Worm (Caenorhabditis elegans) whole organism, L3 larva: ENCODE results near the gene C27D6.12.

Source experiments
- ceh-28 ChIP-seq: fragments of 150-350 bp; optimal IDR thresholded peaks from 2 replicates; lab custom pipeline; 2014; ENCODE audit warnings: missing biosample characterization, missing genetic modification reagents, missing genetic modification characterization
- ceh-9 ChIP-seq: sonication (generic microtip); optimal IDR thresholded peaks from 2 replicates; lab custom pipeline; 2018; ENCODE audit warnings: missing biosample characterization, missing genetic modification characterization
- elt-1 ChIP-seq: fragments of 150-350 bp; optimal IDR thresholded peaks from 2 replicates; lab custom pipeline; 2014; ENCODE audit warnings: missing biosample characterization, missing genetic modification characterization
- elt-2 ChIP-seq: sonication (generic microtip); optimal IDR thresholded peaks from 2 replicates; lab custom pipeline; 2016; ENCODE audit warnings: missing genetic modification reagents, mild to moderate bottlenecking, missing genetic modification characterization, missing compliant biosample characterization
- elt-3 ChIP-seq, 3 experiments: fragments of 150-350 bp in 1 of 3; sonication (generic microtip) in 2 of 3; optimal IDR thresholded peaks; 2 replicates in 2 of 3; 4 replicates in 1 of 3; lab custom pipeline; 2014 to 2017; ENCODE audit warnings: missing biosample characterization in 3 of 3, missing genetic modification characterization in 3 of 3
- mdl-1 ChIP-seq: fragments of 150-350 bp; optimal IDR thresholded peaks from 2 replicates; lab custom pipeline; 2014; ENCODE audit warnings: missing biosample characterization, missing genetic modification characterization
- nfya-1 ChIP-seq: sonication (generic microtip); optimal IDR thresholded peaks from 2 replicates; lab custom pipeline; 2017; ENCODE audit warnings: missing genetic modification characterization, mild to moderate bottlenecking, missing compliant biosample characterization, antibody characterized with exemption, moderate library complexity; ENCODE audit not compliant: insufficient read depth
- nhr-23 ChIP-seq: fragments of 150-350 bp; optimal IDR thresholded peaks from 2 replicates; lab custom pipeline; 2014; ENCODE audit warnings: missing biosample characterization, missing genetic modification reagents, missing genetic modification characterization
- nhr-28 ChIP-seq: fragments of 150-350 bp; optimal IDR thresholded peaks from 2 replicates; lab custom pipeline; 2014; ENCODE audit warnings: missing biosample characterization, missing genetic modification characterization
- pha-4 ChIP-seq: fragments of 150-350 bp; optimal IDR thresholded peaks from 2 replicates; lab custom pipeline; 2014; ENCODE audit warnings: missing biosample characterization, missing genetic modification reagents, missing genetic modification characterization
- skn-1 ChIP-seq: fragments of 150-350 bp; optimal IDR thresholded peaks from 2 replicates; lab custom pipeline; 2014; ENCODE audit warnings: missing biosample characterization, missing genetic modification characterization
- snpc-4 ChIP-seq: fragments of 150-350 bp; optimal IDR thresholded peaks from 2 replicates; lab custom pipeline; 2014; ENCODE audit warnings: missing biosample characterization, missing genetic modification characterization
- unc-39 ChIP-seq: sonication (generic microtip); optimal IDR thresholded peaks from 4 replicates; lab custom pipeline; 2017; ENCODE audit warnings: missing biosample characterization, missing genetic modification characterization

DNA sequence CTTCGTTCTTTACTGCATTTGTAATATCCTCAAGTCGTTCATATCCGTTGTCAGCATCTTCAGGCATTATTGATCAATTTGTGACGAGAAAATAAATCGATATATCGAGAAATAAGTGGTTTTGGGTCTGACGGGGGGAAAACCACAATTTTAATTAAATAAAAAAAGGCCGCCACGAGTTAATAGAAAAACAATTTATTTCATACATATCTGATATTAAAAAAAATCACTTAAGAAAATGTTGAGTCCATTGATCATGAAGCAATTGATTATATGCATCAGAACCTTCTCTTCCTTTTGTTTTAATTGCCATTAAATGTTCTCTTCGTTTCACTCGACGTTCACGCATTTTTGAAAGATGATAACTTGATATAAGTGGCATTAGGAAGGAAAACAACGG, 29.5 kb downstream of the C27D6.12 start, which contains the start of gene F58A6.5:
- TF ChIP-seq mdl-1 (tag; lab: Kevin White, UChicago): no peak
- TF ChIP-seq ceh-9 (tag; lab: Kevin White, UChicago): no peak
- no peak for TF ChIP-seq ceh-28
- no peak for TF ChIP-seq elt-1
- TF ChIP-seq skn-1 (tag; lab: Kevin White, UChicago): no peak
- TF ChIP-seq pha-4 (tag; lab: Kevin White, UChicago): no peak
- TF ChIP-seq nhr-28 (tag; lab: Kevin White, UChicago): no peak
- TF ChIP-seq unc-39: no peak
- no peak for TF ChIP-seq nfya-1
- no peak for TF ChIP-seq elt-3 (tag; optimal IDR thresholded peaks at IDR 0.05; lab: Kevin White, UChicago)
- no peak for TF ChIP-seq snpc-4 (tag; lab: Kevin White, UChicago)
- TF ChIP-seq nhr-23 (tag; lab: Kevin White, UChicago): no peak
- TF ChIP-seq elt-2: no peak
